Worm (Caenorhabditis elegans) whole organism, early embryonic: ENCODE data around the gene Y62H9A.2.

ENCODE experiments used
- ama-1 ChIP-seq: fragments of 150-350 bp; optimal IDR thresholded peaks from 2 replicates; lab custom pipeline; 2014
- ceh-36 ChIP-seq: sonication (generic microtip); optimal IDR thresholded peaks from 2 replicates; lab custom pipeline; 2016; ENCODE audit warnings: missing genetic modification characterization, inconsistent platforms, missing compliant biosample characterization
- ets-7 ChIP-seq: sonication (generic microtip); optimal IDR thresholded peaks from 2 replicates; lab custom pipeline; 2016; ENCODE audit warnings: missing genotype, missing genetic modification characterization, missing compliant biosample characterization
- flt-1 ChIP-seq: fragments of 200-800 bp; sonication (Bioruptor generic); IDR thresholded peaks from 2 replicates; pipeline ENCODE4 v1.3.6; 2022; ENCODE audit warnings: missing genetic modification characterization, missing compliant biosample characterization

- TF ChIP-seq ama-1 (lab: Kevin White, UChicago) (no peak), ceh-36 (tag; lab: Kevin White, UChicago) (no peak), flt-1 (GFP tag; lab: Robert Waterston, UW) (no peak), ets-7 (tag; lab: Kevin White, UChicago) (no peak)
Observed at ce11 chrX:11927585-11927984, 49.6 kb upstream of the Y62H9A.2 start, which contains the start of gene F55G7.4.
